Worm (Caenorhabditis elegans): ENCODE measurements around the gene rps-11.
A peak's percentile ranks its signal among the peaks of the same experiment; 100 is the strongest.

DNA sequence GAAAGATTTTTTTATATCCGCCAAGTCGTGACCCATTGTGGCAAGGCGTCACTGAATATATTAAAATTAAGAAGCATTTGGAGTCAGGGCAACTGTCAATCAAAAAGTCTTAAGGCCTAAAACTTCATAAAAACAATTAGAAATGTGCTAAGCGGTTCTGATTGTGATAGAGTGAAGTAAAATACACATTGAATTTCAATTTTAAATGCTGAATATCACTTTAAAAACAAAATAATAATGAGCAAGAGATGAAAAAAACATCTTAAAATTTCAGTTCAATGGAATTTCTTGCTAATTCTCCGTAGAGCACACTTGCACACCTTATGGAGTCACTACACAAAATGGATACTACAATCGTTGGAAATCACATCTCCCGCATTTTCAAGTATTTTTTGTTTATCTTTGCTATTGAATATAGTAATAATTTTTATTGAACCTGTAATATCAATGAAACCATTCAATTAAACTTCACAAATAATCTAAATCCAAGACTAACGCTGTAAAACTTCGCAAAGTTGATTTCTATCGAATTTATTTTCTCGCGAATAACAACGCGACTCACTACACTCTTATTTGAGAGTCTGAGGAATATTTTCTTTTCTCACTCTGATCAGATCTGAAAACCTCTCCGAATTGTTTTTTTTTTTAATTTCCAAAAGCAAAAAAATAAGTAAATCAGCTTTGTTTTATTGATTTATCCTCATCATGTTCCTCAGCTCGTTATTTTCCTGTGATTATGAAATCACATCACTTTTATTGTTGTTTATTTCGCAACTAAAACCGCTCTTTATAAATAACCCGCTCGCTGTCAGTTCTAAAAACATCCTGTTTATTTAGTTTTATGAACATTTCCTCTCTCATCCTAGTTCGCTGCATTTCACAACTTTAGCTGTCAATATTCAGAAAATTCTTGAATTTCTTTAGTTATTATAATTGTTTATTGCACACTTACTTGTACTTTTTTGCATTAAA, 33.3 kb downstream of the rps-11 start, which contains the start of gene mars-1:
- TF ChIP-seq unc-130 (GFP tag; optimal IDR thresholded peaks at IDR 0.05), result peak; percentile 49
- 0 out of 2 replicates have a peak, but pooled peaks have one; percentile 24 for TF ChIP-seq pbrm-1 (GFP tag; IDR thresholded peaks at IDR 0.05)
- no peak for TF ChIP-seq Y53G8AR.9 (GFP tag; conservative IDR thresholded peaks at IDR 0.05)
- TF ChIP-seq C06A6.2 (GFP tag; conservative IDR thresholded peaks at IDR 0.05), result no peak

All from whole organism, young adult.